Comparison of ENCODE assay signal across 1 fruit fly cellular context in genomic region chr2L:8029160-8029852, dm6.
A peak's percentile ranks its signal among the peaks of the same experiment; 100 is the strongest.
TF ChIP-seq lines count a peak whose summit lies in the region.

baf (plus strand) TSS chr2L:8029462.

TF ChIP-seq in whole organism, embryonic, 481 proteins besides CTCF, POLR2A, EP300 and RAD21 (continued from another document and continues in another):
- TF ChIP-seq CG6272 (GFP tag; IDR thresholded peaks at IDR 0.05; lab: Robert Waterston, UW) (no peak), crp (GFP tag; optimal IDR thresholded peaks at IDR 0.05; lab: Kevin White, UChicago) (no peak), CG3838 (GFP tag; optimal IDR thresholded peaks at IDR 0.05; lab: Kevin White, UChicago) (no peak), CG9215 (GFP tag; IDR thresholded peaks at IDR 0.05; lab: Robert Waterston, UW) (no peak), Kr (GFP tag; optimal IDR thresholded peaks at IDR 0.05; lab: Kevin White, UChicago) (no peak), onecut (GFP tag; IDR thresholded peaks at IDR 0.05; lab: Robert Waterston, UW) (no peak), Dip3 (GFP tag; optimal IDR thresholded peaks at IDR 0.05; lab: Kevin White, UChicago) (no peak), CG17912 (GFP tag; optimal IDR thresholded peaks at IDR 0.05; lab: Kevin White, UChicago) (no peak), Dll (GFP tag; IDR thresholded peaks at IDR 0.05; lab: Robert Waterston, UW; ENCODE audit: partially characterized antibody) (no peak), CkIIα-i1 (GFP tag; IDR thresholded peaks at IDR 0.05; lab: Robert Waterston, UW) (no peak), Dfd (GFP tag; optimal IDR thresholded peaks at IDR 0.05; lab: Kevin White, UChicago) (no peak), corto (GFP tag; optimal IDR thresholded peaks at IDR 0.05; lab: Kevin White, UChicago) (no peak), CG3065 (GFP tag; optimal IDR thresholded peaks at IDR 0.05; lab: Kevin White, UChicago) (no peak), sug (tag; optimal IDR thresholded peaks at IDR 0.05; lab: Kevin White, UChicago) (no peak), CG11695 (GFP tag; IDR thresholded peaks at IDR 0.05; lab: Robert Waterston, UW) (0 out of 3 replicates have a peak, but pooled peaks have one; percentile 28), scrt (GFP tag; optimal IDR thresholded peaks at IDR 0.05; lab: Kevin White, UChicago) (no peak), ab (GFP tag; optimal IDR thresholded peaks at IDR 0.05; lab: Kevin White, UChicago) (no peak), da (GFP tag; optimal IDR thresholded peaks at IDR 0.05; lab: Kevin White, UChicago) (no peak), CG4820 (GFP tag; optimal IDR thresholded peaks at IDR 0.05; lab: Kevin White, UChicago) (no peak), CG4360 (GFP tag; IDR thresholded peaks at IDR 0.05; lab: Robert Waterston, UW) (no peak), slbo (GFP tag; IDR thresholded peaks at IDR 0.05; lab: Robert Waterston, UW) (no peak), gcm2 (GFP tag; optimal IDR thresholded peaks at IDR 0.05; lab: Kevin White, UChicago) (no peak), CG2875 (GFP tag; optimal IDR thresholded peaks at IDR 0.05; lab: Kevin White, UChicago) (no peak), shn (GFP tag; optimal IDR thresholded peaks at IDR 0.05; lab: Kevin White, UChicago) (no peak), CG15073 (GFP tag; optimal IDR thresholded peaks at IDR 0.05; lab: Kevin White, UChicago) (no peak), jumu (GFP tag; optimal IDR thresholded peaks at IDR 0.05; lab: Kevin White, UChicago) (no peak), CG5245 (GFP tag; optimal IDR thresholded peaks at IDR 0.05; lab: Kevin White, UChicago) (no peak), CG32772 (GFP tag; IDR thresholded peaks at IDR 0.05; lab: Robert Waterston, UW) (no peak), GATAe (GFP tag; conservative IDR thresholded peaks at IDR 0.05; lab: Robert Waterston, UW) (no peak), p53 (GFP tag; optimal IDR thresholded peaks at IDR 0.05; lab: Kevin White, UChicago) (no peak), gro (GFP tag; optimal IDR thresholded peaks at IDR 0.05; lab: Kevin White, UChicago) (no peak), Xbp1 (GFP tag; optimal IDR thresholded peaks at IDR 0.05; lab: Kevin White, UChicago) (peak; percentile 89), Mrtf (GFP tag; IDR thresholded peaks at IDR 0.05; lab: Robert Waterston, UW) (no peak), klu (GFP tag; IDR thresholded peaks at IDR 0.05; lab: Robert Waterston, UW) (no peak), tx (GFP tag; optimal IDR thresholded peaks at IDR 0.05; lab: Kevin White, UChicago) (no peak), otp (GFP tag; IDR thresholded peaks at IDR 0.05; lab: Robert Waterston, UW) (no peak), CG4617 (GFP tag; optimal IDR thresholded peaks at IDR 0.05; lab: Kevin White, UChicago; ENCODE audit: borderline replicate concordance) (no peak), sens (GFP tag; lab: Kevin White, UChicago) (peak; percentile 25), Myb (GFP tag; optimal IDR thresholded peaks at IDR 0.05; lab: Kevin White, UChicago) (peak; percentile 90), eve (GFP tag; optimal IDR thresholded peaks at IDR 0.05; lab: Kevin White, UChicago) (no peak), CG6683 (GFP tag; optimal IDR thresholded peaks at IDR 0.05; lab: Kevin White, UChicago) (no peak), zfh2 (GFP tag; optimal IDR thresholded peaks at IDR 0.05; lab: Kevin White, UChicago) (no peak), ssp (GFP tag; IDR thresholded peaks at IDR 0.05; lab: Robert Waterston, UW) (no peak), CG18476 (GFP tag; optimal IDR thresholded peaks at IDR 0.05; lab: Kevin White, UChicago) (no peak), nom (GFP tag; optimal IDR thresholded peaks at IDR 0.05; lab: Kevin White, UChicago) (peak; percentile 59), Six4 (GFP tag; optimal IDR thresholded peaks at IDR 0.05; lab: Kevin White, UChicago) (no peak), Hr39 (optimal IDR thresholded peaks at IDR 0.05; lab: Kevin White, UChicago) (no peak), Lpt (GFP tag; optimal IDR thresholded peaks at IDR 0.05; lab: Kevin White, UChicago) (no peak), CG34224 (GFP tag; IDR thresholded peaks at IDR 0.05; lab: Robert Waterston, UW; ENCODE audit: partially characterized antibody) (peak; percentile 22; the same call in 2 of the 3 replicates), Opbp (GFP tag; IDR thresholded peaks at IDR 0.05; lab: Robert Waterston, UW; ENCODE audit: partially characterized antibody) (no peak), Dip2 (GFP tag; IDR thresholded peaks at IDR 0.05; lab: Robert Waterston, UW) (no peak), Elba2 (GFP tag; optimal IDR thresholded peaks at IDR 0.05; lab: Kevin White, UChicago) (no peak), Jarid2 (GFP tag; optimal IDR thresholded peaks at IDR 0.05; lab: Kevin White, UChicago) (no peak), croc (GFP tag; conservative IDR thresholded peaks at IDR 0.05; lab: Robert Waterston, UW) (no peak), CG10979 (tag; optimal IDR thresholded peaks at IDR 0.05; lab: Kevin White, UChicago) (no peak), CG16815 (GFP tag; optimal IDR thresholded peaks at IDR 0.05; lab: Kevin White, UChicago) (no peak), CG10462 (GFP tag; optimal IDR thresholded peaks at IDR 0.05; lab: Kevin White, UChicago) (no peak), CG14050 (GFP tag; IDR thresholded peaks at IDR 0.05; lab: Robert Waterston, UW) (no peak), Bdp1 (GFP tag; optimal IDR thresholded peaks at IDR 0.05; lab: Kevin White, UChicago) (no peak), dmrt99B (tag; optimal IDR thresholded peaks at IDR 0.05; lab: Kevin White, UChicago) (no peak), CG8765 (GFP tag; IDR thresholded peaks at IDR 0.05; lab: Robert Waterston, UW) (no peak), oc (tag; optimal IDR thresholded peaks at IDR 0.05; lab: Kevin White, UChicago) (no peak), eyg (GFP tag; optimal IDR thresholded peaks at IDR 0.05; lab: Kevin White, UChicago) (peak; percentile 10), CG2129 (GFP tag; IDR thresholded peaks at IDR 0.05; lab: Robert Waterston, UW; ENCODE audit: partially characterized antibody) (no peak), kah (GFP tag; optimal IDR thresholded peaks at IDR 0.05; lab: Kevin White, UChicago) (no peak), gt (GFP tag; IDR thresholded peaks at IDR 0.05; lab: Robert Waterston, UW) (no peak), Atf-2 (GFP tag; optimal IDR thresholded peaks at IDR 0.05; lab: Kevin White, UChicago) (no peak), D (optimal IDR thresholded peaks at IDR 0.05; lab: Kevin White, UChicago) (peak; percentile 42), D (GFP tag; optimal IDR thresholded peaks at IDR 0.05; lab: Kevin White, UChicago) (no peak), H15 (GFP tag; IDR thresholded peaks at IDR 0.05; lab: Robert Waterston, UW) (no peak), lilli (GFP tag; optimal IDR thresholded peaks at IDR 0.05; lab: Kevin White, UChicago) (no peak), luna (GFP tag; optimal IDR thresholded peaks at IDR 0.05; lab: Kevin White, UChicago) (no peak), sisA (GFP tag; IDR thresholded peaks at IDR 0.05; lab: Robert Waterston, UW) (no peak), pho (GFP tag; optimal IDR thresholded peaks at IDR 0.05; lab: Kevin White, UChicago) (no peak), peb (GFP tag; IDR thresholded peaks at IDR 0.05; lab: Robert Waterston, UW) (no peak), ken (GFP tag; IDR thresholded peaks at IDR 0.05; lab: Robert Waterston, UW) (no peak), dpn (GFP tag; optimal IDR thresholded peaks at IDR 0.05; lab: Kevin White, UChicago) (no peak), Rfx (GFP tag; IDR thresholded peaks at IDR 0.05; lab: Robert Waterston, UW) (no peak), CG12071 (GFP tag; optimal IDR thresholded peaks at IDR 0.05; lab: Kevin White, UChicago) (no peak), fd96Cb (tag; optimal IDR thresholded peaks at IDR 0.05; lab: Kevin White, UChicago) (no peak), ato (GFP tag; IDR thresholded peaks at IDR 0.05; lab: Robert Waterston, UW; ENCODE audit: partially characterized antibody) (no peak), CG9876 (GFP tag; optimal IDR thresholded peaks at IDR 0.05; lab: Kevin White, UChicago) (no peak), Mes4 (GFP tag; optimal IDR thresholded peaks at IDR 0.05; lab: Kevin White, UChicago) (no peak), CG30020 (tag; optimal IDR thresholded peaks at IDR 0.05; lab: Kevin White, UChicago) (peak; percentile 1), Neu2 (GFP tag; optimal IDR thresholded peaks at IDR 0.05; lab: Kevin White, UChicago; ENCODE audit: borderline replicate concordance) (no peak), trem (tag; optimal IDR thresholded peaks at IDR 0.05; lab: Kevin White, UChicago) (peak; percentile 47), z (GFP tag; IDR thresholded peaks at IDR 0.05; lab: Robert Waterston, UW) (no peak), Ravus (GFP tag; IDR thresholded peaks at IDR 0.05; lab: Robert Waterston, UW) (no peak), wek (GFP tag; optimal IDR thresholded peaks at IDR 0.05; lab: Kevin White, UChicago) (no peak), CG31388 (GFP tag; optimal IDR thresholded peaks at IDR 0.05; lab: Kevin White, UChicago) (no peak), sd (tag; optimal IDR thresholded peaks at IDR 0.05; lab: Kevin White, UChicago) (peak; percentile 81), CG42726 (GFP tag; IDR thresholded peaks at IDR 0.05; lab: Robert Waterston, UW; ENCODE audit: partially characterized antibody) (peak; percentile 4; the same call in 1 of the 2 replicates), Adf1 (GFP tag; IDR thresholded peaks at IDR 0.05; lab: Robert Waterston, UW) (no peak), CG13624 (GFP tag; optimal IDR thresholded peaks at IDR 0.05; lab: Kevin White, UChicago) (no peak), HmgZ (tag; optimal IDR thresholded peaks at IDR 0.05; lab: Kevin White, UChicago) (peak; percentile 10), CG2120 (GFP tag; optimal IDR thresholded peaks at IDR 0.05; lab: Kevin White, UChicago) (no peak), CG10431 (GFP tag; optimal IDR thresholded peaks at IDR 0.05; lab: Kevin White, UChicago) (no peak), ase (GFP tag; IDR thresholded peaks at IDR 0.05; lab: Robert Waterston, UW) (no peak), Asciz (GFP tag; optimal IDR thresholded peaks at IDR 0.05; lab: Kevin White, UChicago) (no peak), gem (tag; optimal IDR thresholded peaks at IDR 0.05; lab: Kevin White, UChicago) (no peak), CHES-1-like (GFP tag; optimal IDR thresholded peaks at IDR 0.05; lab: Kevin White, UChicago) (no peak), CG15696 (tag; optimal IDR thresholded peaks at IDR 0.05; lab: Kevin White, UChicago) (no peak), CG10267 (tag; optimal IDR thresholded peaks at IDR 0.05; lab: Kevin White, UChicago) (peak; percentile 26), Optix (GFP tag; IDR thresholded peaks at IDR 0.05; lab: Robert Waterston, UW) (no peak), odd (GFP tag; optimal IDR thresholded peaks at IDR 0.05; lab: Kevin White, UChicago) (no peak), CG12391 (tag; optimal IDR thresholded peaks at IDR 0.05; lab: Kevin White, UChicago) (no peak), CG17361 (GFP tag; IDR thresholded peaks at IDR 0.05; lab: Robert Waterston, UW) (0 out of 3 replicates have a peak, but pooled peaks have one; percentile 16), CG33557 (GFP tag; optimal IDR thresholded peaks at IDR 0.05; lab: Kevin White, UChicago) (no peak), tna (GFP tag; IDR thresholded peaks at IDR 0.05; lab: Robert Waterston, UW; ENCODE audit: partially characterized antibody) (peak; percentile 14; the same call in 1 of the 2 replicates), CG15011 (GFP tag; optimal IDR thresholded peaks at IDR 0.05; lab: Kevin White, UChicago) (no peak), YL-1 (GFP tag; optimal IDR thresholded peaks at IDR 0.05; lab: Kevin White, UChicago) (peak; percentile 18), nerfin-1 (tag; optimal IDR thresholded peaks at IDR 0.05; lab: Kevin White, UChicago) (peak; percentile 92), tin (GFP tag; optimal IDR thresholded peaks at IDR 0.05; lab: Kevin White, UChicago) (no peak), sim (GFP tag; IDR thresholded peaks at IDR 0.05; lab: Robert Waterston, UW) (no peak), fd3F (GFP tag; optimal IDR thresholded peaks at IDR 0.05; lab: Kevin White, UChicago) (no peak), Max (GFP tag; optimal IDR thresholded peaks at IDR 0.05; lab: Kevin White, UChicago) (no peak), jigr1 (GFP tag; IDR thresholded peaks at IDR 0.05; lab: Robert Waterston, UW) (no peak), fd64A (GFP tag; optimal IDR thresholded peaks at IDR 0.05; lab: Kevin White, UChicago) (no peak), tll (GFP tag; optimal IDR thresholded peaks at IDR 0.05; lab: Kevin White, UChicago) (no peak), CG17802 (tag; optimal IDR thresholded peaks at IDR 0.05; lab: Kevin White, UChicago) (no peak), CG10959 (GFP tag; IDR thresholded peaks at IDR 0.05; lab: Robert Waterston, UW) (no peak), Hand (GFP tag; optimal IDR thresholded peaks at IDR 0.05; lab: Kevin White, UChicago) (no peak), CG15269 (tag; optimal IDR thresholded peaks at IDR 0.05; lab: Kevin White, UChicago) (no peak), ham (GFP tag; IDR thresholded peaks at IDR 0.05; lab: Robert Waterston, UW) (no peak), CG4707 (GFP tag; optimal IDR thresholded peaks at IDR 0.05; lab: Kevin White, UChicago) (no peak), gfzf (GFP tag; optimal IDR thresholded peaks at IDR 0.05; lab: Kevin White, UChicago) (peak; percentile 85), CG6654 (GFP tag; optimal IDR thresholded peaks at IDR 0.05; lab: Kevin White, UChicago) (no peak), CG8944 (GFP tag; optimal IDR thresholded peaks at IDR 0.05; lab: Kevin White, UChicago) (no peak), Fer3 (tag; optimal IDR thresholded peaks at IDR 0.05; lab: Kevin White, UChicago) (no peak), cato (GFP tag; optimal IDR thresholded peaks at IDR 0.05; lab: Kevin White, UChicago; ENCODE audit: borderline replicate concordance) (no peak), hb (GFP tag; IDR thresholded peaks at IDR 0.05; lab: Robert Waterston, UW; ENCODE audit: partially characterized antibody) (no peak), Pdp1 (GFP tag; optimal IDR thresholded peaks at IDR 0.05; lab: Kevin White, UChicago) (peak in 1 of 2 experiments; percentile 78), insv (GFP tag; optimal IDR thresholded peaks at IDR 0.05; lab: Kevin White, UChicago) (no peak), CG13296 (GFP tag; optimal IDR thresholded peaks at IDR 0.05; lab: Kevin White, UChicago) (peak; percentile 34), CG8281 (tag; optimal IDR thresholded peaks at IDR 0.05; lab: Kevin White, UChicago) (no peak), Deaf1 (tag; optimal IDR thresholded peaks at IDR 0.05; lab: Kevin White, UChicago) (no peak), CG8089 (GFP tag; optimal IDR thresholded peaks at IDR 0.05; lab: Kevin White, UChicago) (no peak), hth (optimal IDR thresholded peaks at IDR 0.05; lab: Kevin White, UChicago) (no peak), CG31365 (tag; optimal IDR thresholded peaks at IDR 0.05; lab: Kevin White, UChicago) (no peak)
